Worm (Caenorhabditis elegans) whole organism, mixed stage, embryonic: ENCODE data around the gene F40F9.3.

ENCODE experiments used
- bed-3 ChIP-seq: fragments of 200-800 bp; sonication (Bioruptor generic); optimal IDR thresholded peaks from 3 replicates; lab custom pipeline; 2018; ENCODE audit warnings: mild to moderate bottlenecking, missing genetic modification characterization, moderate library complexity, missing compliant biosample characterization
- blmp-1 ChIP-seq: fragments of 150-350 bp; optimal IDR thresholded peaks from 2 replicates; lab custom pipeline; 2014; ENCODE audit warnings: missing biosample characterization, missing genetic modification characterization
- ceh-39 ChIP-seq: fragments of 150-350 bp; optimal IDR thresholded peaks from 2 replicates; lab custom pipeline; 2014; ENCODE audit warnings: missing biosample characterization, missing genetic modification characterization
- ceh-43 ChIP-seq: fragments of 200-800 bp; sonication (Bioruptor generic); optimal IDR thresholded peaks from 2 replicates; lab custom pipeline; 2018; ENCODE audit warnings: mild to moderate bottlenecking, missing genetic modification characterization, moderate library complexity, missing compliant biosample characterization
- ceh-83 ChIP-seq: fragments of 200-800 bp; sonication (Bioruptor generic); optimal IDR thresholded peaks from 2 replicates; lab custom pipeline; 2018; ENCODE audit warnings: mild to moderate bottlenecking, missing genetic modification characterization, missing compliant biosample characterization
- ces-1 ChIP-seq: fragments of 150-350 bp; optimal IDR thresholded peaks from 2 replicates; lab custom pipeline; 2014; ENCODE audit warnings: missing biosample characterization, missing genetic modification reagents, missing genetic modification characterization
- cnd-1 ChIP-seq: fragments of 200-800 bp; sonication (Bioruptor generic); optimal IDR thresholded peaks from 2 replicates; lab custom pipeline; 2018; ENCODE audit warnings: mild to moderate bottlenecking, missing genetic modification characterization, missing compliant biosample characterization
- drap-1 ChIP-seq: fragments of 200-800 bp; sonication (Bioruptor generic); optimal IDR thresholded peaks from 3 replicates; lab custom pipeline; 2018; ENCODE audit warnings: mild to moderate bottlenecking, missing genetic modification characterization, missing compliant biosample characterization
- elt-1 ChIP-seq: sonication (generic microtip); optimal IDR thresholded peaks from 2 replicates; lab custom pipeline; 2017; ENCODE audit warnings: missing genetic modification characterization, mild to moderate bottlenecking, missing compliant biosample characterization, antibody characterized with exemption, moderate library complexity, borderline replicate concordance; ENCODE audit not compliant: insufficient read depth
- elt-3 ChIP-seq: fragments of 150-350 bp; optimal IDR thresholded peaks from 2 replicates; lab custom pipeline; 2014; ENCODE audit warnings: missing biosample characterization, missing genetic modification characterization
- flh-1 ChIP-seq: fragments of 200-800 bp; sonication (Bioruptor generic); optimal IDR thresholded peaks from 2 replicates; lab custom pipeline; 2018; ENCODE audit warnings: mild to moderate bottlenecking, missing genetic modification characterization, moderate library complexity, missing compliant biosample characterization
- ham-2 ChIP-seq: fragments of 200-800 bp; sonication (Bioruptor generic); optimal IDR thresholded peaks from 2 replicates; lab custom pipeline; 2018; ENCODE audit warnings: mild to moderate bottlenecking, missing genetic modification characterization, missing compliant biosample characterization
- hlh-1 ChIP-seq: fragments of 150-350 bp; optimal IDR thresholded peaks from 2 replicates; lab custom pipeline; 2014; ENCODE audit warnings: missing biosample characterization, missing genetic modification reagents, missing genetic modification characterization
- lin-13 ChIP-seq: fragments of 150-350 bp; optimal IDR thresholded peaks from 2 replicates; lab custom pipeline; 2014; ENCODE audit warnings: missing biosample characterization, missing genetic modification characterization
- lin-32 ChIP-seq: fragments of 200-800 bp; sonication (Bioruptor generic); optimal IDR thresholded peaks from 2 replicates; lab custom pipeline; 2018; ENCODE audit warnings: mild to moderate bottlenecking, missing genetic modification characterization, missing compliant biosample characterization
- lsy-2 ChIP-seq: fragments of 150-350 bp; optimal IDR thresholded peaks from 2 replicates; lab custom pipeline; 2014; ENCODE audit warnings: missing biosample characterization, missing genetic modification characterization
- mep-1 ChIP-seq: fragments of 150-350 bp; optimal IDR thresholded peaks from 2 replicates; lab custom pipeline; 2017; ENCODE audit warnings: missing biosample characterization, missing genetic modification reagents, missing genetic modification characterization, inconsistent platforms
- mls-2 ChIP-seq: sonication (generic microtip); optimal IDR thresholded peaks from 2 replicates; lab custom pipeline; 2016; ENCODE audit warnings: mild to moderate bottlenecking, missing genetic modification characterization, moderate library complexity, missing compliant biosample characterization
- nhr-2 ChIP-seq: fragments of 150-350 bp; optimal IDR thresholded peaks from 2 replicates; lab custom pipeline; 2014; ENCODE audit warnings: missing biosample characterization, missing genetic modification characterization
- nhr-237 ChIP-seq: fragments of 150-350 bp; optimal IDR thresholded peaks from 2 replicates; lab custom pipeline; 2014; ENCODE audit warnings: missing biosample characterization, missing genetic modification characterization
- nhr-28 ChIP-seq: fragments of 150-350 bp; optimal IDR thresholded peaks from 2 replicates; lab custom pipeline; 2014; ENCODE audit warnings: missing biosample characterization, missing genetic modification characterization
- nhr-76 ChIP-seq: sonication (generic microtip); optimal IDR thresholded peaks from 2 replicates; lab custom pipeline; 2017; ENCODE audit warnings: missing biosample characterization, missing genetic modification characterization
- pha-4 ChIP-seq: fragments of 150-350 bp; optimal IDR thresholded peaks from 2 replicates; lab custom pipeline; 2018; ENCODE audit warnings: missing biosample characterization, missing genetic modification reagents, missing genetic modification characterization
- sem-2 ChIP-seq: fragments of 200-800 bp; sonication (Bioruptor generic); optimal IDR thresholded peaks from 2 replicates; lab custom pipeline; 2018; ENCODE audit warnings: mild to moderate bottlenecking, missing genetic modification characterization, missing compliant biosample characterization
- snpc-4 ChIP-seq: fragments of 150-350 bp; optimal IDR thresholded peaks from 2 replicates; lab custom pipeline; 2014; ENCODE audit warnings: missing biosample characterization, missing genetic modification characterization
- sptf-1 ChIP-seq: sonication (generic microtip); optimal IDR thresholded peaks from 2 replicates; lab custom pipeline; 2017; ENCODE audit warnings: mild to moderate bottlenecking, missing genetic modification characterization, moderate library complexity, missing compliant biosample characterization
- tbx-8 ChIP-seq: fragments of 200-800 bp; sonication (Bioruptor generic); optimal IDR thresholded peaks from 2 replicates; lab custom pipeline; 2018; ENCODE audit warnings: mild to moderate bottlenecking, missing genetic modification characterization, moderate library complexity, missing compliant biosample characterization
- unc-120 ChIP-seq: sonication (generic microtip); optimal IDR thresholded peaks from 2 replicates; lab custom pipeline; 2017; ENCODE audit warnings: missing genetic modification characterization, missing compliant biosample characterization; ENCODE audit not compliant: poor library complexity, severe bottlenecking
- unc-39 ChIP-seq: fragments of 150-350 bp; optimal IDR thresholded peaks from 2 replicates; lab custom pipeline; 2014; ENCODE audit warnings: missing biosample characterization, missing genetic modification characterization
- unc-62 ChIP-seq: fragments of 150-350 bp; optimal IDR thresholded peaks from 2 replicates; lab custom pipeline; 2014; ENCODE audit warnings: missing biosample characterization, missing genetic modification reagents, missing genetic modification characterization
- zip-8 ChIP-seq: fragments of 150-350 bp; optimal IDR thresholded peaks from 2 replicates; lab custom pipeline; 2014; ENCODE audit warnings: missing biosample characterization, missing genetic modification characterization
- ztf-11 ChIP-seq: fragments of 150-350 bp; optimal IDR thresholded peaks from 2 replicates; lab custom pipeline; 2014; ENCODE audit warnings: missing biosample characterization, missing genetic modification characterization

The F40F9.3 gene

DNA sequence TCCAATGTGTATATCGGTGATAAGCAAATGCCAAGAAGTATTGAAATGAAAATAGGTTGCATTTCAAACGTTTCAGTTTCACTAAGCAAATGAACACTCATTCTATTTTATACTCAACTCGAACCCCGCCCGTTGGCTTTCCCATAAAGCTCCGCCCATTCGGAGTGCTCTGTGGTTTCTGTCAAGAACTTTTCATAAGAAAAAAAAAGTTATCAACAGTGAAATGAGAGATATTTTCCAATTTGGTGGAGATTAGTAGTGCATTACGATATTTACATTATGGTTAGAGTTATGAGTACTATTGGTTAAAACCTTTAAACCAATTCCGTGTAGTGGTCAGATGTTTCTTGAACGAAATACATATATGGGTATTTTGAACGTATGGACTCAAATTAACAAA lies 35.3 kb downstream of the F40F9.3 start, which contains the start of gene F58E6.4:
F58E6.4 (minus strand) TSS at position 101 of the 400 bp plus-strand sequence.
- TF ChIP-seq bed-3 (GFP tag; lab: Kevin White, UChicago) (no peak), mep-1 (tag; lab: Kevin White, UChicago) (no peak), mls-2 (tag; lab: Kevin White, UChicago) (no peak), snpc-4 (no peak), flh-1 (no peak), sem-2 (GFP tag; lab: Kevin White, UChicago) (no peak), blmp-1 (no peak), unc-62 (GFP tag; lab: Kevin White, UChicago) (no peak), sptf-1 (tag; lab: Kevin White, UChicago) (no peak), cnd-1 (tag; lab: Kevin White, UChicago) (no peak), tbx-8 (GFP tag; lab: Kevin White, UChicago) (no peak), unc-120 (tag; lab: Kevin White, UChicago) (no peak), drap-1 (GFP tag; lab: Kevin White, UChicago) (no peak), unc-39 (tag; lab: Kevin White, UChicago) (no peak), ham-2 (no peak), ztf-11 (no peak), nhr-28 (tag; lab: Kevin White, UChicago) (no peak), elt-3 (tag; lab: Kevin White, UChicago) (no peak), nhr-76 (tag; lab: Kevin White, UChicago) (no peak), nhr-2 (tag; lab: Kevin White, UChicago) (no peak)

DNA sequence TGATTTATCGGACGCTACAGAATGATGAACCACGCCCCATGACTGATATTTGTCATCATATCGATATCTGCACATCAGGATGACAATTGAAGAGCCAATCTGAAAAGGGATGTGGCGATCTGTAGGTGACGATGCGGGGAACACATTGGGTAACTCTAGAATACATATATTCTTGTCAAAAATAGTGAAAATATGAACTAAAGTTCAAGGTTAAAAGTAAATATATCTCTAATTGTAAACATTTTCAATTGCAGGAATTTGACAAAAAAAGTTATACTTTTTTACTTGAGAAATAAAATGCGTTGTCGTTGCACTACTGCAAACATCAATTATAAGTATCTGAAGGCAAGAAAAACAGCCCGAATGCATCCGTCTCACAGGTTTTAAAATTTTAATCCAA lies 37.9 kb downstream of the F40F9.3 start, which contains the start of gene F58E6.6:
F58E6.6 (minus strand) TSS at position 101 of the 400 bp plus-strand sequence.
- TF ChIP-seq ceh-83 (GFP tag; lab: Kevin White, UChicago) (no peak), ceh-43 (no peak)

DNA sequence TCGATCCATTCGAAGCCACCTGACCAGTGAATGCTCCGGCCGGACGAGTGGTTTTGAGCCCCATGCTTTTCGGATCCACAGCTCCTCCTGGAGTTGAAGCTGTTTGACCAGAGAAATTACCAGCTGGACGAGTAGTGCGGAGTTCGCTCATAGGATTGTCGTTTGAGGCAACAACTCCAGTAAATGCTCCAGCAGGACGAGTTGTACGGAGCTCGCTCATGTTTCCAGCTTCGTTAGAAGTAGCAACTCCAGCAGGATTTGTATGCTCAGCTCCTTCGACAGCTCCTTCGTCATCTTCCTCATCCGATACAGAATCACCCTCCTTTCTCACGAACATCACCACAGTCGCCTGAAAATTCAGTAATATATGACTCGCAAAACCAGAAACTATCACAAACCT lies 38.5 kb downstream of the F40F9.3 start:
- TF ChIP-seq pha-4 (no peak), unc-120 (tag; lab: Kevin White, UChicago) (no peak), lin-32 (GFP tag; lab: Kevin White, UChicago) (no peak), nhr-76 (tag; lab: Kevin White, UChicago) (no peak)

DNA sequence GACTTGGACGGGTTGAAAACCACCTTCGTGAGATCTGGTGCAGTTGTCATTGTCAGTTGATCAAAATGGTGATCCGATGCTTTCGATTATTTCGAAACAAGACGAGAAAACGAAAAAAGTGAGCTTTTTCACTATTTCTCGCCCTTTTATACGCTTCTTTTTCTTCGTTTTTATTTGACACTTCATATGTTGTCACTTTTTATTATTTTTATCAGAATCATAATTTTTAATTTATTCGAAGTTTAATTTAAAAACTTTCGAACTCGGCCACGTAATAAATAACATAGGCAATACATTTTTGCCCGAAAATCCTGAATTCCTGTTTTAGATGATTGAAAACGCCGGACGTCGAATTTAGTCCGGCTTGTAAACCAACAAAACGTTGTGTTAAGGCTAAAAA lies 39.5 kb downstream of the F40F9.3 start, which contains the start of gene F58E6.5:
F58E6.5 (minus strand) TSS at position 101 of the 400 bp plus-strand sequence.
- TF ChIP-seq elt-1 (tag; lab: Kevin White, UChicago), result no peak
- no peak for TF ChIP-seq lin-13 (tag; lab: Kevin White, UChicago)
- no peak for TF ChIP-seq ham-2
- no peak for TF ChIP-seq ceh-83 (GFP tag; lab: Kevin White, UChicago)
- TF ChIP-seq drap-1 (GFP tag; lab: Kevin White, UChicago), result no peak
- no peak for TF ChIP-seq sem-2 (GFP tag; lab: Kevin White, UChicago)
- TF ChIP-seq bed-3 (GFP tag; lab: Kevin White, UChicago), result no peak
- no peak for TF ChIP-seq blmp-1
- no peak for TF ChIP-seq nhr-28 (tag; lab: Kevin White, UChicago)
- no peak for TF ChIP-seq zip-8 (tag; lab: Kevin White, UChicago)
- TF ChIP-seq, all 35 proteins: peak for 0

DNA sequence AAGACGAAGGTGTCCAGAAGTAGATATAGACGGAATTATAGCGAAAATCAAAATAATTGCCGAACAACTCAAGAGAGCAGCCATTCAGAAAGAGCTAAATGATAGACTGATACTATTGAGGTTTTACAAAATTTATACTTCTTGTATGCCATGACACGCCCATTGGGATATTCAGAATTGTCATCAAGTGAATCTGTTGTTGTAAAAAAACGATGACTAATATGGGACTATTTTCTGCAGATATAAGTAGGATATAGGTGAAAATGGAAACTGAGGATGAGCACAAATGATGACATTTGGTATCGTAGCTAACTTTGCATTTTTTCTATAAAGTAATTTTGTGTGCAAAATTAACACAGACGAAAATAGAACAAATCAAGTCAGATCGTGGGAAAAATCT lies 40.7 kb downstream of the F40F9.3 start, which contains the start of gene F58E6.8:
F58E6.8 (minus strand) TSS at position 101 of the 400 bp plus-strand sequence.
- no peak for TF ChIP-seq mep-1 (tag; lab: Kevin White, UChicago)
- no peak for TF ChIP-seq ztf-11
- TF ChIP-seq hlh-1 (tag; lab: Kevin White, UChicago), result no peak
- TF ChIP-seq ces-1 (GFP tag; lab: Kevin White, UChicago), result no peak
- no peak for TF ChIP-seq tbx-8 (GFP tag; lab: Kevin White, UChicago)
- no peak for TF ChIP-seq nhr-2 (tag; lab: Kevin White, UChicago)
- TF ChIP-seq sptf-1 (tag; lab: Kevin White, UChicago), result no peak
- no peak for TF ChIP-seq nhr-237 (tag; lab: Kevin White, UChicago)
- no peak for TF ChIP-seq ceh-39
- no peak for TF ChIP-seq nhr-76 (tag; lab: Kevin White, UChicago)
- no peak for TF ChIP-seq lsy-2 (tag; lab: Kevin White, UChicago)
- TF ChIP-seq, all 35 proteins: peak for 0
